In the genomic region with DNA sequence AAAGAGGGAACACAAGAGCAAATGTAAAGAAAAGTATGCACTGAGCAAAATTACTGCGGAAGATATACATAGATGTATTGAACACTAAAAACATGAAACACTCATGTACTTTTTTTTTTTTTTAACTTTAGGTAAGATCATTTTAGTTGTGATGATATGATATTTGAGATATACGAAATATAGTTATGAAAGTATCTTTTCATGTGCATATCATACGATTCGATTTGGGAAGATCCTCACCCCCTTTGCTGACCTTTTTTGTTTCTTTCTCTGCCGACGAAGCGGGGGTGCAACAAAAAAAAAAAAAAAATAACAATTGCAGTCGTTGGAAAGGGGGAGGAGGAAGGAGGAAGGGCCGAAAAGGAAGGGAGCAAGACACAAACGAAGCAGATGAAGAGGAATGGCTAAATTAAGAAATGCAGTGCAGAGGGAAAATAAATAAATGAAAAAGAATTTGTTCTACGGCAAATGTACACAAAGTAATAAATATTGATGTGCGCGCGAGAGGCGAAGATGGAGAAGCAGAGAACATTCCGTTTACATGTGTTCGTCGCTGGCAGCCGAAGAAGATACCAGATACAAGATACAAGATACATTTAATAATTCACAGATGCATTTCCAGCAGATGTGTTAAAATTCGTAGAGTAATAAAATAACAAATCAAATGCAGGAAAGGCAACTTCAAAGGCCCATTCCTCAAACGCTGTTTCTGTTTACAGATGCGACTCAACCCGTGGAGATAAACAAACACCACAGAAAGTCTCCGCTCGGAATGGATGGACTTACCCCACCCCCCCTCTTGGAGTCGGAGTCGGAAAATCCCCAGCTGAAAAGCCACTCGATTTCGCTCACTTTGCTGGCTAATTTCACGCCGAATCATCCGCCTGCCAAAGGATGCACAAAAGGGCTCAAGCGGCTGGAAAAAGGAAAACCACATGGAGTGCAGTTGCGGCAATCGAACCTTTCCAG, we compare ENCODE assay signal across 1 fruit fly cellular context.
TF ChIP-seq lines count a peak whose summit lies in the region.

No protein-coding gene starts in this region.

TF ChIP-seq in whole organism, embryonic, 481 proteins besides CTCF, POLR2A, EP300 and RAD21 (continued from another document and continues in another):
- TF ChIP-seq HmgD (GFP tag; optimal IDR thresholded peaks at IDR 0.05; lab: Kevin White, UChicago) (no peak), CG4707 (GFP tag; optimal IDR thresholded peaks at IDR 0.05; lab: Kevin White, UChicago) (no peak), CG34422 (GFP tag; IDR thresholded peaks at IDR 0.05; lab: Robert Waterston, UW) (no peak), CG18011 (GFP tag; optimal IDR thresholded peaks at IDR 0.05; lab: Kevin White, UChicago) (no peak), HLH3B (GFP tag; IDR thresholded peaks at IDR 0.05; lab: Robert Waterston, UW) (peak; percentile 46; the same call in 1 of the 2 replicates), Abd-B (GFP tag; optimal IDR thresholded peaks at IDR 0.05; lab: Kevin White, UChicago) (no peak), phol (tag; optimal IDR thresholded peaks at IDR 0.05; lab: Kevin White, UChicago) (peak; percentile 48), CG10274 (GFP tag; optimal IDR thresholded peaks at IDR 0.05; lab: Kevin White, UChicago) (no peak), chif (GFP tag; optimal IDR thresholded peaks at IDR 0.05; lab: Kevin White, UChicago) (peak; percentile 36), CG16779 (GFP tag; IDR thresholded peaks at IDR 0.05; lab: Robert Waterston, UW) (no peak), HLHmδ (GFP tag; optimal IDR thresholded peaks at IDR 0.05; lab: Kevin White, UChicago) (peak; percentile 3), emc (GFP tag; optimal IDR thresholded peaks at IDR 0.05; lab: Kevin White, UChicago) (no peak), CG4820 (GFP tag; optimal IDR thresholded peaks at IDR 0.05; lab: Kevin White, UChicago) (peak; percentile 37), az2 (GFP tag; optimal IDR thresholded peaks at IDR 0.05; lab: Kevin White, UChicago) (peak; percentile 42), Mad (GFP tag; optimal IDR thresholded peaks at IDR 0.05; lab: Kevin White, UChicago) (no peak), Mrtf (GFP tag; IDR thresholded peaks at IDR 0.05; lab: Robert Waterston, UW) (no peak), CG10267 (tag; optimal IDR thresholded peaks at IDR 0.05; lab: Kevin White, UChicago) (peak; percentile 17), CG43689 (GFP tag; IDR thresholded peaks at IDR 0.05; lab: Robert Waterston, UW) (no peak), CG4404 (GFP tag; IDR thresholded peaks at IDR 0.05; lab: Robert Waterston, UW) (peak; percentile 35; the same call in 1 of the 2 replicates), CG7786 (GFP tag; optimal IDR thresholded peaks at IDR 0.05; lab: Kevin White, UChicago) (no peak), CG2120 (GFP tag; optimal IDR thresholded peaks at IDR 0.05; lab: Kevin White, UChicago) (no peak), unpg (GFP tag; optimal IDR thresholded peaks at IDR 0.05; lab: Kevin White, UChicago) (peak; percentile 25), Eip74EF (GFP tag; optimal IDR thresholded peaks at IDR 0.05; lab: Kevin White, UChicago) (no peak), croc (GFP tag; conservative IDR thresholded peaks at IDR 0.05; lab: Robert Waterston, UW) (peak; percentile 65), HHEX (GFP tag; optimal IDR thresholded peaks at IDR 0.05; lab: Kevin White, UChicago) (no peak), CG9215 (GFP tag; IDR thresholded peaks at IDR 0.05; lab: Robert Waterston, UW) (no peak), trem (tag; optimal IDR thresholded peaks at IDR 0.05; lab: Kevin White, UChicago) (peak; percentile 25), Ptx1 (GFP tag; IDR thresholded peaks at IDR 0.05; lab: Robert Waterston, UW) (0 out of 2 replicates have a peak, but pooled peaks have one; percentile 11), CG1832 (GFP tag; optimal IDR thresholded peaks at IDR 0.05; lab: Kevin White, UChicago) (no peak), klu (GFP tag; IDR thresholded peaks at IDR 0.05; lab: Robert Waterston, UW) (no peak), CG10462 (GFP tag; optimal IDR thresholded peaks at IDR 0.05; lab: Kevin White, UChicago) (no peak), Sox102F (GFP tag; optimal IDR thresholded peaks at IDR 0.05; lab: Kevin White, UChicago) (peak; percentile 12), CG14667 (GFP tag; IDR thresholded peaks at IDR 0.05; lab: Robert Waterston, UW) (peak; percentile 36; the same call in 1 of the 2 replicates), Kr (GFP tag; optimal IDR thresholded peaks at IDR 0.05; lab: Kevin White, UChicago) (peak; percentile 63), hb (GFP tag; IDR thresholded peaks at IDR 0.05; lab: Robert Waterston, UW; ENCODE audit: partially characterized antibody) (no peak), CG18599 (GFP tag; optimal IDR thresholded peaks at IDR 0.05; lab: Kevin White, UChicago) (no peak), repo (GFP tag; optimal IDR thresholded peaks at IDR 0.05; lab: Kevin White, UChicago) (no peak), nmo (GFP tag; optimal IDR thresholded peaks at IDR 0.05; lab: Kevin White, UChicago) (peak; percentile 36), CG7987 (GFP tag; optimal IDR thresholded peaks at IDR 0.05; lab: Kevin White, UChicago) (no peak), CG7839 (tag; optimal IDR thresholded peaks at IDR 0.05; lab: Kevin White, UChicago) (peak; percentile 28), chinmo (GFP tag; IDR thresholded peaks at IDR 0.05; lab: Robert Waterston, UW; ENCODE audit: partially characterized antibody) (no peak), wdn (GFP tag; IDR thresholded peaks at IDR 0.05; lab: Robert Waterston, UW) (no peak), kah (GFP tag; optimal IDR thresholded peaks at IDR 0.05; lab: Kevin White, UChicago) (no peak), zf30C (GFP tag; optimal IDR thresholded peaks at IDR 0.05; lab: Kevin White, UChicago) (peak; percentile 91), kni (GFP tag; optimal IDR thresholded peaks at IDR 0.05; lab: Kevin White, UChicago) (peak; percentile 45), CG11456 (GFP tag; IDR thresholded peaks at IDR 0.05; lab: Robert Waterston, UW) (no peak), CG1602 (GFP tag; optimal IDR thresholded peaks at IDR 0.05; lab: Kevin White, UChicago) (peak; percentile 6), CG3838 (GFP tag; optimal IDR thresholded peaks at IDR 0.05; lab: Kevin White, UChicago) (no peak), CG12236 (GFP tag; optimal IDR thresholded peaks at IDR 0.05; lab: Kevin White, UChicago) (no peak), Mes4 (GFP tag; optimal IDR thresholded peaks at IDR 0.05; lab: Kevin White, UChicago) (no peak), CG18262 (tag; optimal IDR thresholded peaks at IDR 0.05; lab: Kevin White, UChicago) (peak; percentile 77), CG1024 (GFP tag; IDR thresholded peaks at IDR 0.05; lab: Robert Waterston, UW) (peak; percentile 47; the same call in 1 of the 2 replicates), CG17568 (GFP tag; optimal IDR thresholded peaks at IDR 0.05; lab: Kevin White, UChicago) (no peak), Ets65A (GFP tag; lab: Kevin White, UChicago) (peak; percentile 32), CG8281 (tag; optimal IDR thresholded peaks at IDR 0.05; lab: Kevin White, UChicago) (no peak), zen2 (GFP tag; IDR thresholded peaks at IDR 0.05; lab: Robert Waterston, UW; ENCODE audit: partially characterized antibody) (no peak), unc-4 (GFP tag; IDR thresholded peaks at IDR 0.05; lab: Robert Waterston, UW; ENCODE audit: partially characterized antibody) (no peak), CG10366 (GFP tag; IDR thresholded peaks at IDR 0.05; lab: Robert Waterston, UW) (no peak), bsh (GFP tag; optimal IDR thresholded peaks at IDR 0.05; lab: Kevin White, UChicago) (peak in 1 of 2 experiments; percentile 52), cg (GFP tag; optimal IDR thresholded peaks at IDR 0.05; lab: Kevin White, UChicago) (no peak), CG8290 (GFP tag; optimal IDR thresholded peaks at IDR 0.05; lab: Kevin White, UChicago) (peak; percentile 59), CG8290 (tag; optimal IDR thresholded peaks at IDR 0.05; lab: Kevin White, UChicago) (no peak), eve (GFP tag; optimal IDR thresholded peaks at IDR 0.05; lab: Kevin White, UChicago) (no peak), org-1 (GFP tag; optimal IDR thresholded peaks at IDR 0.05; lab: Kevin White, UChicago) (no peak), gem (tag; optimal IDR thresholded peaks at IDR 0.05; lab: Kevin White, UChicago) (peak; percentile 63), exex (tag; optimal IDR thresholded peaks at IDR 0.05; lab: Kevin White, UChicago) (no peak), vnd (GFP tag; IDR thresholded peaks at IDR 0.05; lab: Robert Waterston, UW; ENCODE audit: partially characterized antibody) (no peak), Med (GFP tag; lab: Kevin White, UChicago) (peak; percentile 60), ro (GFP tag; IDR thresholded peaks at IDR 0.05; lab: Robert Waterston, UW) (no peak), CG1647 (GFP tag; optimal IDR thresholded peaks at IDR 0.05; lab: Kevin White, UChicago) (no peak), CHES-1-like (GFP tag; optimal IDR thresholded peaks at IDR 0.05; lab: Kevin White, UChicago) (no peak), al (GFP tag; IDR thresholded peaks at IDR 0.05; lab: Robert Waterston, UW) (no peak), dmrt11E (tag; optimal IDR thresholded peaks at IDR 0.05; lab: Kevin White, UChicago) (peak; percentile 64), row (GFP tag; IDR thresholded peaks at IDR 0.05; lab: Robert Waterston, UW) (peak; percentile 62), CG3847 (GFP tag; IDR thresholded peaks at IDR 0.05; lab: Robert Waterston, UW) (no peak), CG31365 (tag; optimal IDR thresholded peaks at IDR 0.05; lab: Kevin White, UChicago) (no peak), CG12299 (tag; optimal IDR thresholded peaks at IDR 0.05; lab: Kevin White, UChicago) (no peak), BEAF-32 (GFP tag; optimal IDR thresholded peaks at IDR 0.05; lab: Kevin White, UChicago) (no peak), Dp (GFP tag; optimal IDR thresholded peaks at IDR 0.05; lab: Kevin White, UChicago) (no peak), CG9437 (GFP tag; optimal IDR thresholded peaks at IDR 0.05; lab: Kevin White, UChicago) (no peak), CG4360 (GFP tag; IDR thresholded peaks at IDR 0.05; lab: Robert Waterston, UW) (peak; percentile 50), ranshi (GFP tag; IDR thresholded peaks at IDR 0.05; lab: Robert Waterston, UW) (0 out of 2 replicates have a peak, but pooled peaks have one; percentile 28), CG8924 (tag; optimal IDR thresholded peaks at IDR 0.05; lab: Kevin White, UChicago) (peak; percentile 62), chn (GFP tag; optimal IDR thresholded peaks at IDR 0.05; lab: Kevin White, UChicago) (peak; percentile 23), toy (GFP tag; IDR thresholded peaks at IDR 0.05; lab: Robert Waterston, UW) (no peak), hkb (optimal IDR thresholded peaks at IDR 0.05; lab: Kevin White, UChicago) (no peak), hkb (GFP tag; IDR thresholded peaks at IDR 0.05; lab: Robert Waterston, UW) (peak; percentile 35), Trl (optimal IDR thresholded peaks at IDR 0.05; lab: Kevin White, UChicago) (no peak), Trl (GFP tag; optimal IDR thresholded peaks at IDR 0.05; lab: Kevin White, UChicago) (no peak), Rfx (GFP tag; IDR thresholded peaks at IDR 0.05; lab: Robert Waterston, UW) (no peak), Lim3 (GFP tag; IDR thresholded peaks at IDR 0.05; lab: Robert Waterston, UW) (no peak), hbn (GFP tag; IDR thresholded peaks at IDR 0.05; lab: Robert Waterston, UW; ENCODE audit: partially characterized antibody) (no peak), Ets97D (GFP tag; optimal IDR thresholded peaks at IDR 0.05; lab: Kevin White, UChicago) (no peak), slou (GFP tag; optimal IDR thresholded peaks at IDR 0.05; lab: Kevin White, UChicago) (no peak), CG11085 (GFP tag; IDR thresholded peaks at IDR 0.05; lab: Robert Waterston, UW) (no peak), CG1603 (tag; optimal IDR thresholded peaks at IDR 0.05; lab: Kevin White, UChicago) (peak; percentile 31), Hmr (GFP tag; optimal IDR thresholded peaks at IDR 0.05; lab: Kevin White, UChicago) (no peak), Blimp-1 (GFP tag; optimal IDR thresholded peaks at IDR 0.05; lab: Kevin White, UChicago) (peak; percentile 48), odd (GFP tag; optimal IDR thresholded peaks at IDR 0.05; lab: Kevin White, UChicago) (no peak), CG32772 (GFP tag; IDR thresholded peaks at IDR 0.05; lab: Robert Waterston, UW) (peak; percentile 62), CG7357 (GFP tag; IDR thresholded peaks at IDR 0.05; lab: Robert Waterston, UW) (no peak), h (optimal IDR thresholded peaks at IDR 0.05; lab: Kevin White, UChicago) (no peak), Hr39 (optimal IDR thresholded peaks at IDR 0.05; lab: Kevin White, UChicago) (no peak), CG10543 (GFP tag; optimal IDR thresholded peaks at IDR 0.05; lab: Kevin White, UChicago) (no peak), sens (GFP tag; lab: Kevin White, UChicago) (peak; percentile 96), Sry-β (GFP tag; optimal IDR thresholded peaks at IDR 0.05; lab: Kevin White, UChicago) (no peak), CG12659 (GFP tag; optimal IDR thresholded peaks at IDR 0.05; lab: Kevin White, UChicago) (no peak), lola (GFP tag; optimal IDR thresholded peaks at IDR 0.05; lab: Kevin White, UChicago) (peak in 1 of 3 experiments; percentile 39), CG14710 (tag; optimal IDR thresholded peaks at IDR 0.05; lab: Kevin White, UChicago) (peak; percentile 46), CG12391 (tag; optimal IDR thresholded peaks at IDR 0.05; lab: Kevin White, UChicago) (peak; percentile 52), CG6254 (GFP tag; optimal IDR thresholded peaks at IDR 0.05; lab: Kevin White, UChicago) (no peak), pros (GFP tag; optimal IDR thresholded peaks at IDR 0.05; lab: Kevin White, UChicago) (peak; percentile 84), CG2116 (GFP tag; optimal IDR thresholded peaks at IDR 0.05; lab: Kevin White, UChicago) (no peak), CG8388 (GFP tag; optimal IDR thresholded peaks at IDR 0.05; lab: Kevin White, UChicago) (peak; percentile 38), CG7372 (GFP tag; IDR thresholded peaks at IDR 0.05; lab: Robert Waterston, UW) (no peak), dan (GFP tag; IDR thresholded peaks at IDR 0.05; lab: Robert Waterston, UW) (peak; percentile 73), CG11093 (GFP tag; IDR thresholded peaks at IDR 0.05; lab: Robert Waterston, UW) (peak; percentile 39; the same call in 1 of the 3 replicates), CG10959 (GFP tag; IDR thresholded peaks at IDR 0.05; lab: Robert Waterston, UW) (peak; percentile 56), CG16813 (GFP tag; IDR thresholded peaks at IDR 0.05; lab: Robert Waterston, UW; ENCODE audit: partially characterized antibody) (no peak), Dek (tag; optimal IDR thresholded peaks at IDR 0.05; lab: Kevin White, UChicago) (no peak), lmd (GFP tag; IDR thresholded peaks at IDR 0.05; lab: Robert Waterston, UW) (no peak), tio (GFP tag; optimal IDR thresholded peaks at IDR 0.05; lab: Kevin White, UChicago) (no peak), shn (GFP tag; optimal IDR thresholded peaks at IDR 0.05; lab: Kevin White, UChicago) (no peak), fd64A (GFP tag; optimal IDR thresholded peaks at IDR 0.05; lab: Kevin White, UChicago) (peak; percentile 42)
